Fruit fly (Drosophila melanogaster) whole organism, pupa: ENCODE measurements around the gene CG6785.

Experiments
- CG17806 ChIP-seq: fragments of 200-800 bp; sonication (Bioruptor generic); optimal IDR thresholded peaks from 2 replicates; lab custom pipeline; 2018; ENCODE audit warnings: missing biosample characterization, mild to moderate bottlenecking, missing genetic modification characterization, moderate library complexity
- Snoo ChIP-seq: fragments of 200-800 bp; sonication (Bioruptor generic); optimal IDR thresholded peaks from 3 replicates; lab custom pipeline; 2017; ENCODE audit warnings: missing biosample characterization, mild to moderate bottlenecking, missing genetic modification characterization, inconsistent platforms

- TF ChIP-seq Snoo (tag; lab: Kevin White, UChicago) = no peak
- TF ChIP-seq CG17806 (tag; lab: Kevin White, UChicago) = no peak
Measured at dm6 chr2L:12003792-12004210, 41.2 kb downstream of the CG6785 start.
